Worm (Caenorhabditis elegans) whole organism, midembryonic: Measurements from ENCODE around the gene T27E4.5.

Experiments
- flt-1 ChIP-seq: fragments of 200-800 bp; sonication (Bioruptor generic); IDR thresholded peaks from 2 replicates; pipeline ENCODE4 v1.3.6; 2022; ENCODE audit warnings: missing genetic modification characterization, missing compliant biosample characterization
- ztf-23 ChIP-seq: fragments of 200-800 bp; sonication (Bioruptor generic); IDR thresholded peaks from 2 replicates; pipeline ENCODE4 v1.3.6; 2022; ENCODE audit warnings: missing genetic modification reagents, missing genetic modification characterization, missing compliant biosample characterization

DNA sequence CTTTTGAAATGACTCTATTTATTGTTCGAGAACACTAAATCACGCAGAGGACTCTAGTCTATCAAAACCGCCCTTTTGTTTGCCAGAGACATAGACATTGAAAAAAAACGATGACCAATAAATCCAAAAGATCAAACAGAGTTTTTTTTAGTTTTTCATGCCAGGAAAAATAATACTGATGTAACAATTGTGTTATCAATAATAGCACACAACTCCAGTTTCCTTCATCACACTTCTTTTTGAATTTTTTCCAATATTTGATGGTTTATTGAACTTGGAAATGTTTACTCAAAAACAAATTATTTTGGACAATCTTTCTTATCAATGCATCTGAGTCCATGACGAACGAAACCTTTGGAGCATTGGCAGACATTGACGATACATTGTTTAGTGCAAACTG is 15.6 kb downstream of the T27E4.5 start, which contains the start of gene C25E10.8:
- TF ChIP-seq flt-1 (GFP tag; lab: Robert Waterston, UW) (no peak), ztf-23 (GFP tag; lab: Robert Waterston, UW) (no peak)
